Worm (Caenorhabditis elegans): Measurements from ENCODE around the gene srj-49.

DNA sequence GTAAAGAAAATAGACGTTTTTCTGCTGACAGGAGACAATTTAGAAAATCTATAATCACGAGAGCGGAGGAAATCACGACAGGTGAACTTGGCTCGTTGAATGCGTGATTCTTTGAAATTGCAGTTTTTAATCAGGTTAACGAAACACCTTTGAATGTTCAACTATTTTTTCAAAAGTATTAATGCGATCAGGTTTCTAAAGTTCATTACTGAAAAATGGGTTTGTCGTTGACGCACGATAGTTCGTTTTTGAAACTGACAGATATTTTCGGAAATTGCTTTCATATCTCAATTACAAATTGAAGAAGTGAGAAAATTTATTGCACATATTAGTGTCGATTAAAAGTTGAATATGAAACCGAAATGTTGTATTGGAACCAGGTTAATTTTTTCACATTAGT is 32.2 kb downstream of the srj-49 start, which contains the start of gene F54E2.5:
- TF ChIP-seq dpl-1 (GFP tag; optimal IDR thresholded peaks at IDR 0.05) (no peak), F49E8.2 (tag; optimal IDR thresholded peaks at IDR 0.05; ENCODE audit: insufficient read depth) (no peak), lin-35 (GFP tag; optimal IDR thresholded peaks at IDR 0.05) (no peak), sea-2 (GFP tag; IDR thresholded peaks at IDR 0.05) (no peak), nhr-27 (tag; optimal IDR thresholded peaks at IDR 0.05) (no peak)
